Fruit fly (Drosophila melanogaster) whole organism, prepupa: Measurements from ENCODE around the gene TTLL4A.

Experiments used
- Blimp-1 ChIP-seq: fragments of 200-800 bp; sonication (Bioruptor generic); optimal IDR thresholded peaks from 3 replicates; lab custom pipeline; 2017; ENCODE audit warnings: missing biosample characterization, missing genetic modification characterization, mild to moderate bottlenecking, moderate library complexity, missing genetic modification reagents
- CG10631 ChIP-seq: fragments of 200-800 bp; sonication (Bioruptor generic); optimal IDR thresholded peaks from 2 replicates; lab custom pipeline; 2016; ENCODE audit warnings: missing biosample characterization, missing genetic modification characterization
- CG11762 ChIP-seq: fragments of 200-800 bp; sonication (Bioruptor generic); optimal IDR thresholded peaks from 3 replicates; lab custom pipeline; 2016; ENCODE audit warnings: missing biosample characterization, missing genetic modification characterization; ENCODE audit not compliant: insufficient read depth
- CG15336 ChIP-seq: fragments of 200-800 bp; sonication (Bioruptor generic); IDR thresholded peaks from 2 replicates; pipeline ENCODE4 v1.3.6; 2022; ENCODE audit warnings: missing biosample characterization, missing genetic modification characterization
- CG1621 ChIP-seq: fragments of 200-800 bp; sonication (Bioruptor generic); optimal IDR thresholded peaks from 3 replicates; lab custom pipeline; 2018; ENCODE audit warnings: missing biosample characterization, mild to moderate bottlenecking, missing genetic modification characterization
- CG16779 ChIP-seq: fragments of 200-800 bp; sonication (Bioruptor generic); optimal IDR thresholded peaks from 3 replicates; lab custom pipeline; 2017; ENCODE audit warnings: missing biosample characterization, mild to moderate bottlenecking, missing genetic modification characterization
- CG3032 ChIP-seq: fragments of 200-800 bp; optimal IDR thresholded peaks from 2 replicates; lab custom pipeline; 2019; ENCODE audit warnings: missing biosample characterization, mild to moderate bottlenecking, missing genetic modification characterization, moderate library complexity
- CG32006 ChIP-seq: fragments of 200-800 bp; sonication (Bioruptor generic); optimal IDR thresholded peaks from 3 replicates; lab custom pipeline; 2017; ENCODE audit warnings: missing biosample characterization, mild to moderate bottlenecking, missing genetic modification characterization
- CG34406 ChIP-seq: fragments of 200-800 bp; sonication (Bioruptor generic); optimal IDR thresholded peaks from 3 replicates; lab custom pipeline; 2016; ENCODE audit warnings: missing biosample characterization, missing genetic modification characterization
- CG4318 ChIP-seq: fragments of 200-800 bp; sonication (Bioruptor generic); optimal IDR thresholded peaks from 3 replicates; lab custom pipeline; 2017; ENCODE audit warnings: missing biosample characterization, mild to moderate bottlenecking, missing genetic modification characterization
- CG6163 ChIP-seq: fragments of 200-800 bp; sonication (Bioruptor generic); IDR thresholded peaks from 3 replicates; pipeline ENCODE4 v1.3.6; 2022; ENCODE audit warnings: missing biosample characterization, missing genetic modification characterization
- CG6792 ChIP-seq: fragments of 200-800 bp; sonication (Bioruptor generic); optimal IDR thresholded peaks from 3 replicates; lab custom pipeline; 2016; ENCODE audit warnings: missing biosample characterization, missing genetic modification characterization
- CG6808 ChIP-seq: fragments of 200-800 bp; sonication (Bioruptor generic); optimal IDR thresholded peaks from 3 replicates; lab custom pipeline; 2017; ENCODE audit warnings: missing biosample characterization, missing genetic modification characterization, mild to moderate bottlenecking, moderate library complexity, missing genetic modification reagents
- CG6854 ChIP-seq: fragments of 200-800 bp; sonication (Bioruptor generic); optimal IDR thresholded peaks from 2 replicates; lab custom pipeline; 2017; ENCODE audit warnings: missing biosample characterization, mild to moderate bottlenecking, missing genetic modification characterization
- CG7368 ChIP-seq: fragments of 200-800 bp; sonication (Bioruptor generic); optimal IDR thresholded peaks from 3 replicates; lab custom pipeline; 2016; ENCODE audit warnings: missing biosample characterization, missing genetic modification characterization
- CG8319 ChIP-seq: fragments of 200-800 bp; sonication (Bioruptor generic); optimal IDR thresholded peaks from 3 replicates; lab custom pipeline; 2016; ENCODE audit warnings: missing biosample characterization, missing genetic modification characterization
- CG8632 ChIP-seq: fragments of 200-800 bp; sonication (Bioruptor generic); optimal IDR thresholded peaks from 3 replicates; lab custom pipeline; 2016; ENCODE audit warnings: missing biosample characterization, missing genetic modification characterization
- CG9139 ChIP-seq: fragments of 200-800 bp; sonication (Bioruptor generic); optimal IDR thresholded peaks from 3 replicates; lab custom pipeline; 2017; ENCODE audit warnings: missing biosample characterization, mild to moderate bottlenecking, missing genetic modification characterization
- Eip75B ChIP-seq: fragments of 200-800 bp; sonication (Bioruptor generic); optimal IDR thresholded peaks from 3 replicates; lab custom pipeline; 2016; ENCODE audit warnings: missing biosample characterization, missing genetic modification characterization
- Eip78C ChIP-seq: fragments of 200-800 bp; sonication (Bioruptor generic); peaks from one replicate; lab custom pipeline; 2016; ENCODE audit warnings: missing biosample characterization, missing genetic modification characterization
- Eip93F ChIP-seq: fragments of 200-800 bp; sonication (Bioruptor generic); optimal IDR thresholded peaks from 2 replicates; lab custom pipeline; 2016; ENCODE audit warnings: missing biosample characterization, mild to moderate bottlenecking, missing genetic modification characterization
- Ets21C ChIP-seq: fragments of 200-800 bp; sonication (Bioruptor generic); optimal IDR thresholded peaks from 3 replicates; lab custom pipeline; 2016; ENCODE audit warnings: missing biosample characterization, missing genetic modification characterization
- Ets96B ChIP-seq: fragments of 200-800 bp; optimal IDR thresholded peaks from 2 replicates; lab custom pipeline; 2019; ENCODE audit warnings: missing biosample characterization, mild to moderate bottlenecking, missing genetic modification characterization, moderate library complexity
- Gug ChIP-seq: fragments of 200-800 bp; sonication (Bioruptor generic); IDR thresholded peaks from 2 replicates; pipeline ENCODE4 v1.3.6; 2022; ENCODE audit warnings: missing biosample characterization, missing genetic modification characterization
- Hr38 ChIP-seq: sonication (Bioruptor generic); optimal IDR thresholded peaks from 2 replicates; lab custom pipeline; 2016; ENCODE audit warnings: missing biosample characterization, missing genetic modification characterization
- Hr39 ChIP-seq: fragments of 200-800 bp; sonication (Bioruptor generic); optimal IDR thresholded peaks from 2 replicates; lab custom pipeline; 2016; ENCODE audit warnings: missing biosample characterization, missing genetic modification characterization
- Lpt ChIP-seq: fragments of 200-800 bp; sonication (Bioruptor generic); optimal IDR thresholded peaks from 3 replicates; lab custom pipeline; 2016; ENCODE audit warnings: missing biosample characterization, missing genetic modification characterization
- OdsH ChIP-seq: fragments of 200-800 bp; sonication (Bioruptor generic); optimal IDR thresholded peaks from 3 replicates; lab custom pipeline; 2016; ENCODE audit warnings: missing biosample characterization, missing genetic modification characterization
- Smox ChIP-seq: fragments of 200-800 bp; sonication (Bioruptor generic); optimal IDR thresholded peaks from 3 replicates; lab custom pipeline; 2016; ENCODE audit warnings: missing biosample characterization, missing genetic modification characterization
- Sox102F ChIP-seq: fragments of 200-800 bp; sonication (Bioruptor generic); optimal IDR thresholded peaks from 2 replicates; lab custom pipeline; 2016; ENCODE audit warnings: missing biosample characterization, mild to moderate bottlenecking, missing genetic modification characterization
- Sox14 ChIP-seq: fragments of 200-800 bp; sonication (Bioruptor generic); optimal IDR thresholded peaks from 3 replicates; lab custom pipeline; 2016; ENCODE audit warnings: missing biosample characterization, missing genetic modification characterization
- Sox15 ChIP-seq: fragments of 200-800 bp; sonication (Bioruptor generic); optimal IDR thresholded peaks from 3 replicates; lab custom pipeline; 2016; ENCODE audit warnings: missing biosample characterization, missing genetic modification characterization
- acj6 ChIP-seq: fragments of 200-800 bp; sonication (Bioruptor generic); optimal IDR thresholded peaks from 3 replicates; lab custom pipeline; 2016; ENCODE audit warnings: missing biosample characterization, missing genetic modification characterization
- dac ChIP-seq: fragments of 200-800 bp; sonication (Bioruptor generic); optimal IDR thresholded peaks from 2 replicates; lab custom pipeline; 2017; ENCODE audit warnings: missing biosample characterization, mild to moderate bottlenecking, missing genetic modification characterization
- fd59A ChIP-seq: fragments of 200-800 bp; sonication (Bioruptor generic); optimal IDR thresholded peaks from 2 replicates; lab custom pipeline; 2017; ENCODE audit warnings: missing biosample characterization, mild to moderate bottlenecking, missing genetic modification characterization, missing genetic modification reagents
- fd85E ChIP-seq: fragments of 200-800 bp; sonication (Bioruptor generic); optimal IDR thresholded peaks from 3 replicates; lab custom pipeline; 2016; ENCODE audit warnings: missing biosample characterization, missing genetic modification characterization
- lz ChIP-seq: fragments of 200-800 bp; sonication (Bioruptor generic); optimal IDR thresholded peaks from 3 replicates; lab custom pipeline; 2016; ENCODE audit warnings: missing biosample characterization, missing genetic modification characterization
- pdm3 ChIP-seq: fragments of 200-800 bp; sonication (Bioruptor generic); optimal IDR thresholded peaks from 3 replicates; lab custom pipeline; 2016; ENCODE audit warnings: missing biosample characterization, missing genetic modification characterization
- salr ChIP-seq, 2 experiments: fragments of 200-800 bp; sonication (Bioruptor generic); optimal IDR thresholded peaks; 3 replicates each; lab custom pipeline; 2016 to 2018; ENCODE audit warnings: missing biosample characterization in 2 of 2, missing genetic modification characterization in 2 of 2, mild to moderate bottlenecking in 1 of 2
- spab ChIP-seq: fragments of 200-800 bp; sonication (Bioruptor generic); optimal IDR thresholded peaks from 2 replicates; lab custom pipeline; 2017; ENCODE audit warnings: missing biosample characterization, mild to moderate bottlenecking, missing genetic modification characterization, missing genetic modification reagents
- ss ChIP-seq, 2 experiments: fragments of 200-800 bp; sonication (Bioruptor generic); optimal IDR thresholded peaks; 2 replicates in 1 of 2; 3 replicates in 1 of 2; lab custom pipeline; 2017 to 2018; ENCODE audit warnings: mild to moderate bottlenecking in 2 of 2, missing biosample characterization in 2 of 2, missing genetic modification characterization in 2 of 2, moderate library complexity in 1 of 2
- svp ChIP-seq: fragments of 200-800 bp; sonication (Bioruptor generic); peaks from one replicate; lab custom pipeline; 2016; ENCODE audit warnings: missing biosample characterization, missing genetic modification characterization
- topi ChIP-seq: fragments of 200-800 bp; sonication (Bioruptor generic); optimal IDR thresholded peaks from 3 replicates; lab custom pipeline; 2016; ENCODE audit warnings: missing biosample characterization, missing genetic modification characterization
- vri ChIP-seq: fragments of 200-800 bp; sonication (Bioruptor generic); optimal IDR thresholded peaks from 3 replicates; lab custom pipeline; 2016; ENCODE audit warnings: missing biosample characterization, mild to moderate bottlenecking, missing genetic modification characterization

TTLL4A gene

DNA sequence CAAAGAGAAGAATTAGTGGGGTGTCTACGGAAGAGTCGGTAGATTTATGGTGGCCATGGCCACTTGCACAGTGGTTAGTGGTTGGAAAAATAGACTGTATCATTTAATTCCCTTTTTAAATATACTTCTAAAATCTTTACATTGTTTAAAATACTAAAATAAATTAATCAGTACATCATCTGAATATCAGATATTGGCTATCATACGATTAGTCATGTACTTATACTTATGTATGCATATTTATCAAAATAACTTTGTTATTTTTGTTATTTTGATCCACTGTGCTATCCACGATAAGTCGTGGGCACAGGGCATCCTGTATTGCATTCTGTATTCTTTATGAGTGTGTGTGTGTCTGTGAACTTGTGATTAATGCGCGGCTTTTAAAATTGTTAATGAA is 25.5 kb downstream of the TTLL4A start (continued):
- peak; percentile 69 for TF ChIP-seq CG6808 (GFP tag; lab: Kevin White, UChicago)

DNA sequence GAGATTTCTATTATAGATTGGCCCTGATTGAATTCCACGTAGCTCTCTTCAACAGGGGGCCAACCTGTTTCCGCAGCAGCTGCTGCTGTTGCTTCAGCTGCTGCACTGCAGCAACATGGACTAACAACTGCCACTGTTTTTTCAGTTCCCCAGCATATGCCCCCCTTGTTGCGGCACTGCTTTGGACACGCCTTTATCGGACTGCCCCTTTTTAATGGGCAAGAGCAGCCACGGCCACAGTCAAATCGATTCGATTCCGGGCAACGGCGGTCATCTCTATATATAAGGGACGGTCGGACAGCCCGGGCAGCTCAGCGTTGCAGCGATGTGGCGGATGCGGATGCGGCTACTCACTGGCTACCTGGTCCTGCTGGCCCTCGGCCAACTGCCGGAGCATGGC is 26.1 kb downstream of the TTLL4A start, which contains the start of gene Acp32CD:
Acp32CD (plus strand) TSS at position 301 of the 400 bp plus-strand sequence.
- no peak for TF ChIP-seq CG6792
- no peak for TF ChIP-seq CG6854 (GFP tag; lab: Kevin White, UChicago)
- no peak for TF ChIP-seq CG8319 (GFP tag; lab: Kevin White, UChicago)
- no peak for TF ChIP-seq CG8632
- TF ChIP-seq acj6 (GFP tag; lab: Kevin White, UChicago) = no peak
- no peak for TF ChIP-seq CG9139 (GFP tag; lab: Kevin White, UChicago)
- TF ChIP-seq CG4318 (GFP tag; lab: Kevin White, UChicago) = no peak
- no peak for TF ChIP-seq Hr38
- no peak for TF ChIP-seq svp (GFP tag; lab: Kevin White, UChicago)
- no peak for TF ChIP-seq vri (GFP tag; lab: Kevin White, UChicago)
- TF ChIP-seq salr (GFP tag; optimal IDR thresholded peaks at IDR 0.05; lab: Kevin White, UChicago) = no peak
- TF ChIP-seq CG3032 (tag; lab: Kevin White, UChicago) = no peak
- TF ChIP-seq Ets96B = no peak
- no peak for TF ChIP-seq CG11762 (GFP tag; lab: Kevin White, UChicago)
- no peak for TF ChIP-seq pdm3 (GFP tag; lab: Kevin White, UChicago)

DNA sequence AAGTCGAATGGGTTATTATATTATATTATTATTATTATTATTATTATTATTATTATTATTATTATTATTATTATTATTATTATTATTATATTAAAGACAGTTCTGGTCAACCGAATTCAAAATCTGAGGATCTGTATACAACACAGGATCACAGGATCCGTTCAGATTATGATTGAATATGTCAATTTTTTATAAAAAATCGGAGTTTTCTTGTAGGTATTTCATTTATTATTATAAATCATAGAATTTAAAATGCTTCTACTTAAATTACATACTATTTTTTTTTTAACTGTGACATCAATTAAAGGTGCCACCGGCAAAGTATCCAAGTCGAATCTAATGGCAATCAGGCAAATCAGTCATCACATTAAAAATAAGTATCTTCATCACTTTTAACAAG is 27.5 kb downstream of the TTLL4A start, which contains the start of gene CG14913:
CG14913 (plus strand) TSS at position 301 of the 400 bp plus-strand sequence.
- no peak for TF ChIP-seq CG1621 (tag; lab: Kevin White, UChicago)
- no peak for TF ChIP-seq Sox14 (GFP tag; lab: Kevin White, UChicago)
- no peak for TF ChIP-seq ss (GFP tag; optimal IDR thresholded peaks at IDR 0.05; lab: Kevin White, UChicago)
- TF ChIP-seq lz = no peak
- no peak for TF ChIP-seq dac (GFP tag; lab: Kevin White, UChicago)
- TF ChIP-seq, all 60 proteins: peak for 0

DNA sequence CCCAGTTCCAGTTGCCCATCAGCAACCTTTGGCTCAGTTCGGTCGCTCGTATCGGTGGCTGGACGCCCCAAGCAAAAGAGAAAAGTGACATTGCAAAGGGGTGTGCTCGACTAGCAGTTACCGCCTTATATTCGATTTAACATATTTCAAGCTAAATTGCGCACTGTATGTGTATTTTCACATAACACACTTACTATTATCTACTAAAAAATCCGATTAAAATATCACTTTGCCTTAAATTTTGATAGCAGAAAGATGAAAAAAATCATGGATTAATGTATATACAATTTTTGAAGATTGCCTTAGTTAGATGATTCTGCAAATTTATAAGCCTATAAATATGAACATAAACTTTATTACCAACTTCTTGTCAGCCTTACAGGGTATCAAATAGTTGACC is 32.4 kb downstream of the TTLL4A start:
- TF ChIP-seq OdsH (GFP tag; lab: Kevin White, UChicago) = peak; percentile 28
- peak; percentile 43 for TF ChIP-seq lz
- no peak for TF ChIP-seq Eip93F (GFP tag; lab: Kevin White, UChicago)
- TF ChIP-seq CG15336 (GFP tag; lab: Robert Waterston, UW) = no peak
- TF ChIP-seq Gug (GFP tag; lab: Robert Waterston, UW) = no peak
- TF ChIP-seq CG3032 (tag; lab: Kevin White, UChicago) = no peak
- no peak for TF ChIP-seq CG8632
- TF ChIP-seq Eip75B (GFP tag; lab: Kevin White, UChicago) = peak; percentile 49
- peak; percentile 39 for TF ChIP-seq CG6808 (GFP tag; lab: Kevin White, UChicago)
- TF ChIP-seq Sox102F (GFP tag; lab: Kevin White, UChicago) = peak; percentile 9
- TF ChIP-seq ss (GFP tag; optimal IDR thresholded peaks at IDR 0.05; lab: Kevin White, UChicago) = no peak
- TF ChIP-seq CG6792 = peak; percentile 24
- TF ChIP-seq svp (GFP tag; lab: Kevin White, UChicago) = peak; percentile 80
- TF ChIP-seq spab = peak; percentile 4
- TF ChIP-seq Eip78C (GFP tag; lab: Kevin White, UChicago) = peak; percentile 83
- peak; percentile 41 for TF ChIP-seq Sox14 (GFP tag; lab: Kevin White, UChicago)
- peak; percentile 58 for TF ChIP-seq topi (GFP tag; lab: Kevin White, UChicago)
- no peak for TF ChIP-seq CG34406 (GFP tag; lab: Kevin White, UChicago)
- no peak for TF ChIP-seq CG6854 (GFP tag; lab: Kevin White, UChicago)
- peak; percentile 44 for TF ChIP-seq acj6 (GFP tag; lab: Kevin White, UChicago)
- TF ChIP-seq CG7368 = no peak
- no peak for TF ChIP-seq fd85E
- peak; percentile 15 for TF ChIP-seq Ets21C (GFP tag; lab: Kevin White, UChicago)
- TF ChIP-seq Blimp-1 (GFP tag; lab: Kevin White, UChicago) = no peak
- no peak for TF ChIP-seq Lpt
- TF ChIP-seq fd59A (GFP tag; lab: Kevin White, UChicago) = peak; percentile 19
- no peak for TF ChIP-seq Sox15 (GFP tag; lab: Kevin White, UChicago)
- peak; percentile 44 for TF ChIP-seq CG32006 (GFP tag; lab: Kevin White, UChicago)
- TF ChIP-seq Hr39 (GFP tag; lab: Kevin White, UChicago) = peak; percentile 39
- TF ChIP-seq pdm3 (GFP tag; lab: Kevin White, UChicago) = peak; percentile 25
- no peak for TF ChIP-seq CG4318 (GFP tag; lab: Kevin White, UChicago)
- no peak for TF ChIP-seq CG16779 (tag; lab: Kevin White, UChicago)
- no peak for TF ChIP-seq CG6163 (GFP tag; lab: Robert Waterston, UW)
- no peak for TF ChIP-seq salr (GFP tag; optimal IDR thresholded peaks at IDR 0.05; lab: Kevin White, UChicago)
- no peak for TF ChIP-seq vri (GFP tag; lab: Kevin White, UChicago)
- peak; percentile 4 for TF ChIP-seq CG10631 (GFP tag; lab: Kevin White, UChicago)
- no peak for TF ChIP-seq Hr38
- TF ChIP-seq Smox (GFP tag; lab: Kevin White, UChicago) = peak; percentile 53
